Fruit fly (Drosophila melanogaster) whole organism, embryonic: ENCODE data around the gene CG10581.

Source experiments
- Ada2b ChIP-seq: fragments of 200-800 bp; sonication (Bioruptor generic); IDR thresholded peaks from 2 replicates; pipeline ENCODE4 v1.3.6; 2022; ENCODE audit warnings: missing biosample characterization, missing genetic modification characterization
- Bteb2 ChIP-seq: fragments of 200-800 bp; sonication (Bioruptor generic); optimal IDR thresholded peaks from 2 replicates; lab custom pipeline; 2016; ENCODE audit warnings: missing biosample characterization, missing genetic modification characterization
- CG10274 ChIP-seq: fragments of 200-800 bp; sonication (Bioruptor generic); optimal IDR thresholded peaks from 3 replicates; lab custom pipeline; 2017; ENCODE audit warnings: missing biosample characterization, mild to moderate bottlenecking, missing genetic modification characterization
- CG12104 ChIP-seq: fragments of 200-800 bp; sonication (Bioruptor generic); optimal IDR thresholded peaks from 3 replicates; lab custom pipeline; 2016; ENCODE audit warnings: missing biosample characterization, missing genetic modification characterization
- CG12236 ChIP-seq: fragments of 200-800 bp; sonication (Bioruptor generic); optimal IDR thresholded peaks from 2 replicates; lab custom pipeline; 2016; ENCODE audit warnings: missing biosample characterization, missing genetic modification characterization
- CG12744 ChIP-seq: fragments of 200-800 bp; sonication (Bioruptor generic); optimal IDR thresholded peaks from 2 replicates; lab custom pipeline; 2016; ENCODE audit warnings: missing biosample characterization, missing genetic modification characterization
- CG14014 ChIP-seq: fragments of 200-800 bp; sonication (Bioruptor generic); IDR thresholded peaks from 2 replicates; pipeline ENCODE4 v1.3.6; 2022; ENCODE audit warnings: missing biosample characterization, missing genetic modification characterization
- CG14710 ChIP-seq: fragments of 200-800 bp; sonication (Bioruptor generic); optimal IDR thresholded peaks from 3 replicates; lab custom pipeline; 2019; ENCODE audit warnings: missing biosample characterization, mild to moderate bottlenecking, missing genetic modification characterization, moderate library complexity
- CG15696 ChIP-seq: fragments of 200-800 bp; sonication (Bioruptor generic); optimal IDR thresholded peaks from 2 replicates; lab custom pipeline; 2019; ENCODE audit warnings: missing biosample characterization, mild to moderate bottlenecking, missing genetic modification characterization, moderate library complexity
- CG17328 ChIP-seq: fragments of 200-800 bp; sonication (Bioruptor generic); IDR thresholded peaks from 2 replicates; pipeline ENCODE4 v1.3.6; 2022; ENCODE audit warnings: missing biosample characterization, missing genetic modification characterization
- CG18011 ChIP-seq: fragments of 200-800 bp; sonication (Bioruptor generic); optimal IDR thresholded peaks from 2 replicates; lab custom pipeline; 2017; ENCODE audit warnings: missing biosample characterization, missing genetic modification characterization, mild to moderate bottlenecking, moderate library complexity, missing genotype
- CG18476 ChIP-seq: fragments of 200-800 bp; sonication (Bioruptor generic); optimal IDR thresholded peaks from 2 replicates; lab custom pipeline; 2016; ENCODE audit warnings: missing biosample characterization, mild to moderate bottlenecking, missing genetic modification characterization
- CG18599 ChIP-seq: fragments of 200-800 bp; sonication (Bioruptor generic); optimal IDR thresholded peaks from 3 replicates; lab custom pipeline; 2017; ENCODE audit warnings: missing biosample characterization, missing genetic modification characterization, mild to moderate bottlenecking, moderate library complexity, missing genetic modification reagents
- CG2116 ChIP-seq: fragments of 200-800 bp; sonication (Bioruptor generic); optimal IDR thresholded peaks from 3 replicates; lab custom pipeline; 2018; ENCODE audit warnings: missing biosample characterization, mild to moderate bottlenecking, missing genetic modification characterization
- CG2678 ChIP-seq: fragments of 200-800 bp; sonication (Bioruptor generic); optimal IDR thresholded peaks from 3 replicates; lab custom pipeline; 2019; ENCODE audit warnings: missing biosample characterization, mild to moderate bottlenecking, missing genetic modification characterization, moderate library complexity
- CG2712 ChIP-seq: fragments of 200-800 bp; optimal IDR thresholded peaks from 3 replicates; lab custom pipeline; 2019; ENCODE audit warnings: missing biosample characterization, mild to moderate bottlenecking, missing genetic modification characterization, moderate library complexity
- CG30403 ChIP-seq: fragments of 200-800 bp; sonication (Bioruptor generic); optimal IDR thresholded peaks from 3 replicates; lab custom pipeline; 2016; ENCODE audit warnings: missing biosample characterization, missing genetic modification characterization
- CG30431 ChIP-seq: fragments of 200-800 bp; sonication (Bioruptor generic); optimal IDR thresholded peaks from 2 replicates; lab custom pipeline; 2017; ENCODE audit warnings: missing biosample characterization, missing genetic modification characterization
- CG43689 ChIP-seq: fragments of 200-800 bp; sonication (Bioruptor generic); IDR thresholded peaks from 2 replicates; pipeline ENCODE4 v1.3.6; 2022; ENCODE audit warnings: missing biosample characterization, missing genetic modification characterization
- CG5180 ChIP-seq: fragments of 200-800 bp; sonication (Bioruptor generic); optimal IDR thresholded peaks from 3 replicates; lab custom pipeline; 2017; ENCODE audit warnings: missing biosample characterization, missing genetic modification characterization, mild to moderate bottlenecking, moderate library complexity, missing genetic modification reagents
- CG5953 ChIP-seq: fragments of 200-800 bp; sonication (Bioruptor generic); IDR thresholded peaks from 2 replicates; pipeline ENCODE4 v1.3.6; 2022; ENCODE audit warnings: missing biosample characterization, missing genetic modification characterization
- CG6272 ChIP-seq: fragments of 200-800 bp; sonication (Bioruptor generic); IDR thresholded peaks from 2 replicates; pipeline ENCODE4 v1.3.6; 2022; ENCODE audit warnings: missing biosample characterization, missing genetic modification characterization
- CG7372 ChIP-seq: fragments of 200-800 bp; sonication (Bioruptor generic); IDR thresholded peaks from 2 replicates; pipeline ENCODE4 v1.3.6; 2022; ENCODE audit warnings: missing biosample characterization, missing genetic modification characterization
- CG9215 ChIP-seq: fragments of 200-800 bp; sonication (Bioruptor generic); IDR thresholded peaks from 2 replicates; pipeline ENCODE4 v1.3.6; 2022; ENCODE audit warnings: missing biosample characterization, missing genetic modification characterization
- Hr3 ChIP-seq: fragments of 200-800 bp; sonication (Bioruptor generic); optimal IDR thresholded peaks from 3 replicates; lab custom pipeline; 2016; ENCODE audit warnings: missing biosample characterization, missing genetic modification characterization
- Lhr ChIP-seq: fragments of 200-800 bp; sonication (Bioruptor generic); optimal IDR thresholded peaks from 3 replicates; lab custom pipeline; 2017; ENCODE audit warnings: mild to moderate bottlenecking, missing biosample characterization, missing genetic modification reagents, missing genetic modification characterization
- MBD-R2 ChIP-seq: fragments of 200-800 bp; sonication (Bioruptor generic); IDR thresholded peaks from 2 replicates; pipeline ENCODE4 v1.3.6; 2022; ENCODE audit warnings: missing biosample characterization, missing genetic modification characterization
- NC2α ChIP-seq: fragments of 200-800 bp; sonication (Bioruptor generic); optimal IDR thresholded peaks from 2 replicates; lab custom pipeline; 2016; ENCODE audit warnings: missing biosample characterization, missing genetic modification characterization
- NFAT ChIP-seq: fragments of 200-800 bp; sonication (Bioruptor generic); IDR thresholded peaks from 2 replicates; pipeline ENCODE4 v1.3.6; 2022; ENCODE audit warnings: missing biosample characterization, missing genetic modification characterization
- Optix ChIP-seq: fragments of 200-800 bp; sonication (Bioruptor generic); IDR thresholded peaks from 3 replicates; pipeline ENCODE4 v1.3.6; 2022; ENCODE audit warnings: missing biosample characterization, missing genetic modification characterization
- Ravus ChIP-seq: fragments of 200-800 bp; sonication (Bioruptor generic); IDR thresholded peaks from 2 replicates; pipeline ENCODE4 v1.3.6; 2022; ENCODE audit warnings: missing biosample characterization, missing genetic modification characterization
- Rfx ChIP-seq: fragments of 200-800 bp; sonication (Bioruptor generic); IDR thresholded peaks from 2 replicates; pipeline ENCODE4 v1.3.6; 2022; ENCODE audit warnings: missing biosample characterization, missing genetic modification characterization
- Usf ChIP-seq: fragments of 200-800 bp; sonication (Bioruptor generic); optimal IDR thresholded peaks from 2 replicates; lab custom pipeline; 2017; ENCODE audit warnings: missing genotype, missing biosample characterization, missing genetic modification characterization
- ap ChIP-seq: fragments of 200-800 bp; sonication (Bioruptor generic); IDR thresholded peaks from 2 replicates; pipeline ENCODE4 v1.3.6; 2022; ENCODE audit warnings: missing biosample characterization, missing genetic modification characterization
- ase ChIP-seq: fragments of 200-800 bp; sonication (Bioruptor generic); IDR thresholded peaks from 3 replicates; pipeline ENCODE4 v1.3.6; 2022; ENCODE audit warnings: missing biosample characterization, missing genetic modification characterization
- bcd ChIP-seq: fragments of 200-800 bp; sonication (Bioruptor generic); optimal IDR thresholded peaks from 2 replicates; lab custom pipeline; 2017; ENCODE audit warnings: missing biosample characterization, mild to moderate bottlenecking, missing genetic modification characterization
- br ChIP-seq: fragments of >200 bp; optimal IDR thresholded peaks from 2 replicates; lab custom pipeline; 2017
- ci ChIP-seq: fragments of 200-800 bp; sonication (Bioruptor generic); IDR thresholded peaks from 3 replicates; pipeline ENCODE4 v1.3.6; 2022; ENCODE audit warnings: missing biosample characterization, missing genetic modification characterization
- dmrt99B ChIP-seq: fragments of 200-800 bp; sonication (Bioruptor generic); optimal IDR thresholded peaks from 2 replicates; lab custom pipeline; 2018; ENCODE audit warnings: missing biosample characterization, mild to moderate bottlenecking, missing genetic modification characterization, moderate library complexity
- grau ChIP-seq: fragments of 200-800 bp; optimal IDR thresholded peaks from 3 replicates; lab custom pipeline; 2019; ENCODE audit warnings: missing biosample characterization, mild to moderate bottlenecking, missing genetic modification characterization, moderate library complexity
- grn ChIP-seq: fragments of 200-800 bp; sonication (Bioruptor generic); optimal IDR thresholded peaks from 3 replicates; lab custom pipeline; 2017; ENCODE audit warnings: missing biosample characterization, missing genetic modification characterization
- lmd ChIP-seq: fragments of 200-800 bp; sonication (Bioruptor generic); IDR thresholded peaks from 2 replicates; pipeline ENCODE4 v1.3.6; 2022; ENCODE audit warnings: missing biosample characterization, missing genetic modification characterization
- mirr ChIP-seq: fragments of 200-800 bp; sonication (Bioruptor generic); optimal IDR thresholded peaks from 3 replicates; lab custom pipeline; 2018; ENCODE audit warnings: missing biosample characterization, mild to moderate bottlenecking, missing genetic modification characterization
- pan ChIP-seq, 4 experiments: fragments of >200 bp in 3 of 4; fragments of 200-800 bp in 1 of 4; sonication (Bioruptor generic) in 1 of 4; optimal IDR thresholded peaks in 3 of 4; IDR thresholded peaks in 1 of 4; 2 replicates each; pipeline versions ENCODE4 v1.3.6 to Lab custom; 2017 to 2022; ENCODE audit warnings: missing biosample characterization in 2 of 4, missing genetic modification characterization in 2 of 4, mixed read lengths in 1 of 4
- rib ChIP-seq: fragments of 200-800 bp; sonication (Bioruptor generic); IDR thresholded peaks from 2 replicates; pipeline ENCODE4 v1.3.6; 2022; ENCODE audit warnings: missing biosample characterization, missing genetic modification characterization
- scrt ChIP-seq: fragments of 200-800 bp; sonication (Bioruptor generic); optimal IDR thresholded peaks from 2 replicates; lab custom pipeline; 2018; ENCODE audit warnings: missing biosample characterization, mild to moderate bottlenecking, missing genetic modification characterization, moderate library complexity
- sd ChIP-seq: fragments of 200-800 bp; sonication (Bioruptor generic); optimal IDR thresholded peaks from 3 replicates; lab custom pipeline; 2018; ENCODE audit warnings: missing biosample characterization, mild to moderate bottlenecking, missing genetic modification characterization, moderate library complexity
- so ChIP-seq: fragments of 200-800 bp; sonication (Bioruptor generic); IDR thresholded peaks from 3 replicates; pipeline ENCODE4 v1.3.6; 2022; ENCODE audit warnings: missing biosample characterization, missing genetic modification characterization
- wek ChIP-seq: fragments of 200-800 bp; sonication (Bioruptor generic); optimal IDR thresholded peaks from 3 replicates; lab custom pipeline; 2018; ENCODE audit warnings: missing biosample characterization, mild to moderate bottlenecking, missing genetic modification characterization, moderate library complexity
- zfh2 ChIP-seq: fragments of 200-800 bp; sonication (Bioruptor generic); optimal IDR thresholded peaks from 2 replicates; lab custom pipeline; 2016; ENCODE audit warnings: missing biosample characterization, missing genetic modification characterization

CG10581 gene

DNA sequence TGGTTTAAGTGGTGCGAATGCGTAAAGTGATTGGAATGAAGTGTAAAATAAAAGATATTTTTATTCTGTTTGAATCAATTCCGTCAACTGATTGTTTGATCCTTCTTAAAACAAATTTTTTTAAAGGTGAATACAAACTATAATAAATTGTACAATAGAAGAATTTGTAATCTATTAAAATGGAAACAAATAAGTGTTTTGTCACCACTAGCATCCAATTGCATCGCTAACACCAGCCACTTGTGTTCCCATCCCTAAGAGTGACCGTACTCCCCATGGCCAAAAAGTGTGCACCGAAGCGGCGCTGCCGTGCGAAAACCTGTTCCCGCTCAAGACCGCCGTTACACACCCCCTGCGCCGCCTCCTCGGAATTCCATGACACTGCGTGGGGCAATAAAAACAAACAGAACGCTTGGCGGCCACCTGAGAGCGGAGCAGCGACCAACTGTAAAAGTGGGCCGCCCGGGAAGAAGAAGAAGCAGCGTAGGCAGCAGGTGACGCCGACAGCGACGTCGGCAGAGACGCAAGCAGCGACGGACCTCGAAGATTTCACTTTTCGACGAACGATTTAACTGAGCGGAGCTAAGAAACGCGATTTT, 6.2 kb downstream of the CG10581 start, which contains the start of gene Pdss2 (continued):
- TF ChIP-seq CG18599 (peak; percentile 65), rib (GFP tag; lab: Robert Waterston, UW) (peak; percentile 93), zfh2 (peak; percentile 82), lmd (GFP tag; lab: Robert Waterston, UW) (peak; percentile 74), CG12236 (peak; percentile 12), MBD-R2 (GFP tag; lab: Robert Waterston, UW) (peak; percentile 87), scrt (GFP tag; lab: Kevin White, UChicago) (peak; percentile 30), grn (GFP tag; lab: Kevin White, UChicago) (no peak), CG17328 (peak; percentile 61; the same call in 1 of the 2 replicates), CG30403 (GFP tag; lab: Kevin White, UChicago) (peak; percentile 88), grau (peak; percentile 70), CG2712 (tag; lab: Kevin White, UChicago) (peak; percentile 75), CG12104 (GFP tag; lab: Kevin White, UChicago) (peak; percentile 71), Usf (GFP tag; lab: Kevin White, UChicago) (peak; percentile 52), CG7372 (peak; percentile 76), CG6272 (GFP tag; lab: Robert Waterston, UW) (peak; percentile 85), NC2α (GFP tag; lab: Kevin White, UChicago) (no peak), CG18011 (GFP tag; lab: Kevin White, UChicago) (peak; percentile 46), dmrt99B (tag; lab: Kevin White, UChicago) (peak; percentile 58), so (GFP tag; lab: Robert Waterston, UW) (peak; percentile 53; the same call in 1 of the 3 replicates), CG15696 (tag; lab: Kevin White, UChicago) (peak; percentile 77), Rfx (GFP tag; lab: Robert Waterston, UW) (peak; percentile 91), sd (peak; percentile 100), pan (optimal IDR thresholded peaks at IDR 0.05; lab: Kevin White, UChicago) (no peak), pan (GFP tag; optimal IDR thresholded peaks at IDR 0.05 in 1 of 2, IDR thresholded peaks at IDR 0.05 in 1 of 2) (peak in 1 of 2 experiments; percentile 80), CG10274 (GFP tag; lab: Kevin White, UChicago) (peak; percentile 14), CG14710 (tag; lab: Kevin White, UChicago) (peak; percentile 89), mirr (GFP tag; lab: Kevin White, UChicago) (peak; percentile 70), Ada2b (peak; percentile 68), CG2678 (tag; lab: Kevin White, UChicago) (peak; percentile 77), CG9215 (GFP tag; lab: Robert Waterston, UW) (peak; percentile 73), CG30431 (peak; percentile 30), CG12744 (GFP tag; lab: Kevin White, UChicago) (peak; percentile 31), CG5180 (GFP tag; lab: Kevin White, UChicago) (peak; percentile 36), ase (GFP tag; lab: Robert Waterston, UW) (peak; percentile 78), CG5953 (no peak; the same call in 1 of the 2 replicates), CG2116 (peak; percentile 62), Ravus (GFP tag; lab: Robert Waterston, UW) (no peak; the same call in 1 of the 2 replicates), Optix (GFP tag; lab: Robert Waterston, UW) (peak; percentile 24; the same call in 1 of the 3 replicates), NFAT (GFP tag; lab: Robert Waterston, UW) (peak; percentile 89), ci (GFP tag; lab: Robert Waterston, UW) (peak; percentile 85), Hr3 (peak; percentile 75), CG43689 (GFP tag; lab: Robert Waterston, UW) (peak; percentile 52), wek (GFP tag; lab: Kevin White, UChicago) (peak; percentile 8), bcd (GFP tag; lab: Kevin White, UChicago) (peak; percentile 62), CG14014 (GFP tag; lab: Robert Waterston, UW) (peak; percentile 79), ap (peak; percentile 50), br (lab: Kevin White, UChicago) (no peak), CG18476 (GFP tag; lab: Kevin White, UChicago) (peak; percentile 18), Bteb2 (GFP tag; lab: Kevin White, UChicago) (peak; percentile 60), Lhr (GFP tag; lab: Kevin White, UChicago) (peak; percentile 70)
